Worm (Caenorhabditis elegans): Measurements from ENCODE around the gene K07E3.9.

- no peak for TF ChIP-seq flt-1 (GFP tag; IDR thresholded peaks at IDR 0.05)
- TF ChIP-seq tab-1 (GFP tag; IDR thresholded peaks at IDR 0.05), result no peak
- TF ChIP-seq ref-1 (GFP tag; conservative IDR thresholded peaks at IDR 0.05), result no peak
- TF ChIP-seq ztf-23 (GFP tag; IDR thresholded peaks at IDR 0.05), result no peak
- TF ChIP-seq T22C8.4 (GFP tag; IDR thresholded peaks at IDR 0.05), result no peak
- no peak for TF ChIP-seq med-1 (GFP tag; optimal IDR thresholded peaks at IDR 0.05; ENCODE audit: insufficient read depth)
- TF ChIP-seq klf-2 (GFP tag; conservative IDR thresholded peaks at IDR 0.05), result no peak
- TF ChIP-seq ztf-29 (GFP tag; IDR thresholded peaks at IDR 0.05), result no peak
- no peak for TF ChIP-seq cog-1 (tag; optimal IDR thresholded peaks at IDR 0.05)
Measured at ce11 chrX:8123194-8123593, 15.2 kb downstream of the K07E3.9 start, which contains the start of gene C02B8.12.
